Fruit fly (Drosophila melanogaster): ENCODE data around the gene CG42846.
A peak's percentile ranks its signal among the peaks of the same experiment; 100 is the strongest.

Gene CG42846

dm6 chr3L:262724-263177 lies 31.3 kb upstream of the CG42846 start (continued):
- TF ChIP-seq CG14860 (GFP tag; IDR thresholded peaks at IDR 0.05; ENCODE audit: partially characterized antibody), result peak; percentile 71
- no peak for TF ChIP-seq tin (GFP tag; optimal IDR thresholded peaks at IDR 0.05)
- TF ChIP-seq CG12391 (tag; optimal IDR thresholded peaks at IDR 0.05), result peak; percentile 1
- TF ChIP-seq Doc2 (GFP tag; IDR thresholded peaks at IDR 0.05), result no peak
- TF ChIP-seq Meics (GFP tag; optimal IDR thresholded peaks at IDR 0.05), result no peak
- TF ChIP-seq ap (GFP tag; IDR thresholded peaks at IDR 0.05), result no peak
- no peak for TF ChIP-seq emc (GFP tag; optimal IDR thresholded peaks at IDR 0.05)
- no peak for TF ChIP-seq CG30020 (tag; optimal IDR thresholded peaks at IDR 0.05)
- TF ChIP-seq sr (GFP tag; IDR thresholded peaks at IDR 0.05), result no peak
- no peak for TF ChIP-seq NfI (GFP tag; optimal IDR thresholded peaks at IDR 0.05)
- peak; percentile 24 for TF ChIP-seq sd (tag; optimal IDR thresholded peaks at IDR 0.05)
- TF ChIP-seq MBD-R2 (GFP tag; IDR thresholded peaks at IDR 0.05), result peak; percentile 51; the same call in 1 of the 2 replicates
- TF ChIP-seq Six4 (GFP tag; optimal IDR thresholded peaks at IDR 0.05), result no peak
- no peak for TF ChIP-seq abd-A (tag; optimal IDR thresholded peaks at IDR 0.05)
- peak; percentile 8 for TF ChIP-seq CHES-1-like (GFP tag; optimal IDR thresholded peaks at IDR 0.05)
- no peak for TF ChIP-seq CG2120 (GFP tag; optimal IDR thresholded peaks at IDR 0.05)
- TF ChIP-seq kah (GFP tag; optimal IDR thresholded peaks at IDR 0.05), result no peak
- no peak for TF ChIP-seq Ptx1 (GFP tag; IDR thresholded peaks at IDR 0.05)
- no peak for TF ChIP-seq CG1529 (GFP tag; optimal IDR thresholded peaks at IDR 0.05)
- peak; percentile 84 for TF ChIP-seq knrl (GFP tag; IDR thresholded peaks at IDR 0.05; ENCODE audit: partially characterized antibody)
- TF ChIP-seq bsh (GFP tag; optimal IDR thresholded peaks at IDR 0.05), result no peak
- no peak for TF ChIP-seq otp (GFP tag; IDR thresholded peaks at IDR 0.05)
- TF ChIP-seq CG18476 (GFP tag; optimal IDR thresholded peaks at IDR 0.05), result no peak
- no peak for TF ChIP-seq zf30C (GFP tag; optimal IDR thresholded peaks at IDR 0.05)
- TF ChIP-seq CG8924 (tag; optimal IDR thresholded peaks at IDR 0.05), result no peak
- no peak for TF ChIP-seq Xrp1 (GFP tag; IDR thresholded peaks at IDR 0.05)
- no peak for TF ChIP-seq Deaf1 (tag; optimal IDR thresholded peaks at IDR 0.05)
- TF ChIP-seq HLH4C (GFP tag; IDR thresholded peaks at IDR 0.05; ENCODE audit: partially characterized antibody), result peak; percentile 70
- TF ChIP-seq CkIIα-i1 (GFP tag; IDR thresholded peaks at IDR 0.05), result no peak
- TF ChIP-seq CG2678 (tag; optimal IDR thresholded peaks at IDR 0.05), result no peak
- no peak for TF ChIP-seq yki (optimal IDR thresholded peaks at IDR 0.05)
- peak; percentile 70 for TF ChIP-seq trem (tag; optimal IDR thresholded peaks at IDR 0.05)
- no peak for TF ChIP-seq luna (GFP tag; optimal IDR thresholded peaks at IDR 0.05)
- no peak for TF ChIP-seq jumu (GFP tag; optimal IDR thresholded peaks at IDR 0.05)
- TF ChIP-seq ftz-f1 (GFP tag; optimal IDR thresholded peaks at IDR 0.05), result peak; percentile 29
- TF ChIP-seq NC2α (GFP tag; optimal IDR thresholded peaks at IDR 0.05), result no peak
- TF ChIP-seq HHEX (GFP tag; optimal IDR thresholded peaks at IDR 0.05), result no peak
- TF ChIP-seq stwl (tag; optimal IDR thresholded peaks at IDR 0.05), result peak; percentile 25
- TF ChIP-seq CG14965 (GFP tag; optimal IDR thresholded peaks at IDR 0.05; ENCODE audit: borderline replicate concordance), result no peak
- TF ChIP-seq inv (GFP tag; IDR thresholded peaks at IDR 0.05; ENCODE audit: partially characterized antibody), result peak; percentile 71
- no peak for TF ChIP-seq cato (GFP tag; optimal IDR thresholded peaks at IDR 0.05; ENCODE audit: borderline replicate concordance)
- no peak for TF ChIP-seq Vsx1 (GFP tag; optimal IDR thresholded peaks at IDR 0.05)
- TF ChIP-seq ssp (GFP tag; IDR thresholded peaks at IDR 0.05), result no peak
- no peak for TF ChIP-seq CG5953 (GFP tag; IDR thresholded peaks at IDR 0.05)
- no peak for TF ChIP-seq CG4730 (GFP tag; IDR thresholded peaks at IDR 0.05)
- TF ChIP-seq nerfin-2 (GFP tag; IDR thresholded peaks at IDR 0.05; ENCODE audit: partially characterized antibody), result peak; percentile 75
- TF ChIP-seq HLHmδ (GFP tag; optimal IDR thresholded peaks at IDR 0.05), result no peak
- no peak for TF ChIP-seq CG12942 (GFP tag; optimal IDR thresholded peaks at IDR 0.05)
- TF ChIP-seq grau (tag; optimal IDR thresholded peaks at IDR 0.05), result no peak
- TF ChIP-seq Rfx (GFP tag; IDR thresholded peaks at IDR 0.05), result peak; percentile 43; the same call in 1 of the 2 replicates
- no peak for TF ChIP-seq CG32532 (GFP tag; IDR thresholded peaks at IDR 0.05)

Measured in whole organism, embryonic.